Worm (Caenorhabditis elegans) whole organism, L3 larva: Measurements from ENCODE around the gene wrt-8.

ENCODE experiments used
- ZK546.5 ChIP-seq: sonication (generic microtip); optimal IDR thresholded peaks from 2 replicates; lab custom pipeline; 2017; ENCODE audit warnings: missing biosample characterization, missing genetic modification characterization
- nhr-76 ChIP-seq: fragments of 150-350 bp; sonication (generic microtip); optimal IDR thresholded peaks from 5 replicates; lab custom pipeline; 2014; ENCODE audit warnings: missing biosample characterization, missing genetic modification characterization
- nhr-77 ChIP-seq: fragments of 150-350 bp; optimal IDR thresholded peaks from 2 replicates; lab custom pipeline; 2014; ENCODE audit warnings: missing biosample characterization, missing genetic modification characterization

- TF ChIP-seq nhr-77 (tag; lab: Kevin White, UChicago) (no peak), ZK546.5 (tag; lab: Kevin White, UChicago) (no peak), nhr-76 (tag; lab: Kevin White, UChicago) (no peak)
These were observed 33.6 kb downstream of the wrt-8 start, which contains the start of gene irld-62 for ce11 chrV:15310780-15311179.
